Fruit fly (Drosophila melanogaster) whole organism, embryonic: ENCODE results near the gene Ltn1.

Experiments used
- Abd-B ChIP-seq: fragments of 200-800 bp; sonication (Bioruptor generic); optimal IDR thresholded peaks from 2 replicates; lab custom pipeline; 2018; ENCODE audit warnings: missing biosample characterization, mild to moderate bottlenecking, missing genetic modification characterization, moderate library complexity
- CG10267 ChIP-seq: fragments of 200-800 bp; sonication (Bioruptor generic); optimal IDR thresholded peaks from 2 replicates; lab custom pipeline; 2018; ENCODE audit warnings: missing biosample characterization, mild to moderate bottlenecking, missing genetic modification characterization, moderate library complexity
- CG11504 ChIP-seq: fragments of 200-800 bp; sonication (Bioruptor generic); optimal IDR thresholded peaks from 3 replicates; lab custom pipeline; 2019; ENCODE audit warnings: missing biosample characterization, mild to moderate bottlenecking, missing genetic modification characterization, moderate library complexity
- CG12299 ChIP-seq: fragments of 200-800 bp; sonication (Bioruptor generic); optimal IDR thresholded peaks from 2 replicates; lab custom pipeline; 2018; ENCODE audit warnings: missing biosample characterization, mild to moderate bottlenecking, missing genetic modification characterization
- CG12391 ChIP-seq: fragments of 200-800 bp; sonication (Bioruptor generic); optimal IDR thresholded peaks from 3 replicates; lab custom pipeline; 2018; ENCODE audit warnings: missing biosample characterization, mild to moderate bottlenecking, missing genetic modification characterization, moderate library complexity
- CG12659 ChIP-seq: fragments of 200-800 bp; sonication (Bioruptor generic); optimal IDR thresholded peaks from 3 replicates; lab custom pipeline; 2017; ENCODE audit warnings: mild to moderate bottlenecking, missing biosample characterization, missing genetic modification reagents, missing genetic modification characterization
- CG13287 ChIP-seq: fragments of 200-800 bp; sonication (Bioruptor generic); IDR thresholded peaks from 2 replicates; pipeline ENCODE4 v1.3.6; 2022; ENCODE audit warnings: missing biosample characterization, missing genetic modification characterization; ENCODE audit not compliant: partially characterized antibody
- CG13894 ChIP-seq: fragments of 200-800 bp; sonication (Bioruptor generic); optimal IDR thresholded peaks from 3 replicates; lab custom pipeline; 2018; ENCODE audit warnings: missing biosample characterization, mild to moderate bottlenecking, missing genetic modification characterization, moderate library complexity
- CG15073 ChIP-seq: fragments of 200-800 bp; sonication (Bioruptor generic); optimal IDR thresholded peaks from 2 replicates; lab custom pipeline; 2016; ENCODE audit warnings: missing biosample characterization, missing genetic modification characterization
- CG15479 ChIP-seq: fragments of 200-800 bp; sonication (Bioruptor generic); optimal IDR thresholded peaks from 3 replicates; lab custom pipeline; 2019; ENCODE audit warnings: missing biosample characterization, mild to moderate bottlenecking, missing genetic modification characterization, moderate library complexity
- CG15514 ChIP-seq: fragments of 200-800 bp; sonication (Bioruptor generic); optimal IDR thresholded peaks from 3 replicates; lab custom pipeline; 2017; ENCODE audit warnings: missing biosample characterization, missing genetic modification characterization, mild to moderate bottlenecking, moderate library complexity, missing genetic modification reagents
- CG1832 ChIP-seq: fragments of 200-800 bp; sonication (Bioruptor generic); optimal IDR thresholded peaks from 2 replicates; lab custom pipeline; 2017; ENCODE audit warnings: missing biosample characterization, mild to moderate bottlenecking, missing genetic modification characterization, inconsistent platforms
- CG30020 ChIP-seq: fragments of 200-800 bp; optimal IDR thresholded peaks from 2 replicates; lab custom pipeline; 2019; ENCODE audit warnings: missing biosample characterization, mild to moderate bottlenecking, missing genetic modification characterization, moderate library complexity
- CG4617 ChIP-seq: fragments of 200-800 bp; sonication (Bioruptor generic); optimal IDR thresholded peaks from 3 replicates; lab custom pipeline; 2016; ENCODE audit warnings: missing biosample characterization, missing genetic modification characterization, borderline replicate concordance
- CG7372 ChIP-seq: fragments of 200-800 bp; sonication (Bioruptor generic); IDR thresholded peaks from 2 replicates; pipeline ENCODE4 v1.3.6; 2022; ENCODE audit warnings: missing biosample characterization, missing genetic modification characterization
- CG8290 ChIP-seq, 3 experiments: fragments of 200-800 bp; sonication (Bioruptor generic); optimal IDR thresholded peaks; 2 replicates each; lab custom pipeline; 2016 to 2019; ENCODE audit warnings: missing biosample characterization in 3 of 3, missing genetic modification characterization in 3 of 3, mild to moderate bottlenecking in 2 of 3, moderate library complexity in 1 of 3
- CG9932 ChIP-seq: fragments of 200-800 bp; sonication (Bioruptor generic); IDR thresholded peaks from 2 replicates; pipeline ENCODE4 v1.3.6; 2022; ENCODE audit warnings: missing biosample characterization, missing genetic modification characterization
- Deaf1 ChIP-seq: fragments of 200-800 bp; optimal IDR thresholded peaks from 3 replicates; lab custom pipeline; 2019; ENCODE audit warnings: missing biosample characterization, mild to moderate bottlenecking, missing genetic modification characterization, moderate library complexity
- Dfd ChIP-seq, 2 experiments: fragments of >200 bp; optimal IDR thresholded peaks; 2 replicates each; lab custom pipeline; 2017; ENCODE audit warnings: missing biosample characterization in 2 of 2, missing genetic modification characterization in 2 of 2
- E2f2 ChIP-seq: fragments of 200-800 bp; sonication (Bioruptor generic); IDR thresholded peaks from 2 replicates; pipeline ENCODE4 v1.3.6; 2022; ENCODE audit warnings: missing biosample characterization, missing genetic modification characterization
- Fer2 ChIP-seq: fragments of 200-800 bp; sonication (Bioruptor generic); optimal IDR thresholded peaks from 2 replicates; lab custom pipeline; 2018; ENCODE audit warnings: missing biosample characterization, mild to moderate bottlenecking, missing genetic modification characterization, moderate library complexity
- MBD-R2 ChIP-seq: fragments of 200-800 bp; sonication (Bioruptor generic); IDR thresholded peaks from 2 replicates; pipeline ENCODE4 v1.3.6; 2022; ENCODE audit warnings: missing biosample characterization, missing genetic modification characterization
- Myb ChIP-seq: fragments of 200-800 bp; sonication (Bioruptor generic); optimal IDR thresholded peaks from 2 replicates; lab custom pipeline; 2016; ENCODE audit warnings: missing biosample characterization, missing genetic modification characterization
- Nf-YB ChIP-seq: fragments of 200-800 bp; sonication (Bioruptor generic); optimal IDR thresholded peaks from 3 replicates; lab custom pipeline; 2019; ENCODE audit warnings: missing biosample characterization, mild to moderate bottlenecking, missing genetic modification characterization, moderate library complexity
- Pdp1 ChIP-seq, 2 experiments: fragments of 200-800 bp; sonication (Bioruptor generic); optimal IDR thresholded peaks; 3 replicates each; lab custom pipeline; 2016; ENCODE audit warnings: missing biosample characterization in 2 of 2, missing genetic modification characterization in 2 of 2, mild to moderate bottlenecking in 1 of 2, moderate library complexity in 1 of 2
- Ravus ChIP-seq: fragments of 200-800 bp; sonication (Bioruptor generic); IDR thresholded peaks from 2 replicates; pipeline ENCODE4 v1.3.6; 2022; ENCODE audit warnings: missing biosample characterization, missing genetic modification characterization
- Rx ChIP-seq: fragments of 200-800 bp; sonication (Bioruptor generic); IDR thresholded peaks from 2 replicates; pipeline ENCODE4 v1.3.6; 2022; ENCODE audit warnings: missing biosample characterization, missing genetic modification characterization
- Six4 ChIP-seq: fragments of 200-800 bp; sonication (Bioruptor generic); optimal IDR thresholded peaks from 2 replicates; lab custom pipeline; 2016; ENCODE audit warnings: missing biosample characterization, missing genetic modification characterization
- Sox100B ChIP-seq: fragments of 200-800 bp; sonication (Bioruptor generic); optimal IDR thresholded peaks from 3 replicates; lab custom pipeline; 2018; ENCODE audit warnings: missing biosample characterization, mild to moderate bottlenecking, missing genetic modification characterization
- Sry-δ ChIP-seq: fragments of 200-800 bp; sonication (Bioruptor generic); optimal IDR thresholded peaks from 2 replicates; lab custom pipeline; 2016; ENCODE audit warnings: missing biosample characterization, missing genetic modification characterization
- amos ChIP-seq: fragments of 200-800 bp; sonication (Bioruptor generic); IDR thresholded peaks from 2 replicates; pipeline ENCODE4 v1.3.6; 2022; ENCODE audit warnings: missing biosample characterization, missing genetic modification characterization; ENCODE audit not compliant: partially characterized antibody
- cg ChIP-seq: fragments of 200-800 bp; sonication (Bioruptor generic); optimal IDR thresholded peaks from 3 replicates; lab custom pipeline; 2019; ENCODE audit warnings: missing biosample characterization, mild to moderate bottlenecking, missing genetic modification characterization, moderate library complexity
- cwo ChIP-seq: fragments of 200-800 bp; sonication (Bioruptor generic); optimal IDR thresholded peaks from 3 replicates; lab custom pipeline; 2017; ENCODE audit warnings: missing biosample characterization, missing genetic modification characterization, mild to moderate bottlenecking, moderate library complexity, missing genetic modification reagents
- esg ChIP-seq: fragments of 200-800 bp; sonication (Bioruptor generic); conservative IDR thresholded peaks from 2 replicates; pipeline ENCODE4 v1.3.6; 2022; ENCODE audit warnings: missing biosample characterization, missing genetic modification characterization
- fu2 ChIP-seq: fragments of 200-800 bp; sonication (Bioruptor generic); optimal IDR thresholded peaks from 2 replicates; lab custom pipeline; 2016; ENCODE audit warnings: missing biosample characterization, missing genetic modification characterization
- gsb ChIP-seq: fragments of 200-800 bp; sonication (Bioruptor generic); IDR thresholded peaks from 2 replicates; pipeline ENCODE4 v1.3.6; 2022; ENCODE audit warnings: missing biosample characterization, missing genetic modification characterization
- klu ChIP-seq: fragments of 200-800 bp; sonication (Bioruptor generic); IDR thresholded peaks from 2 replicates; pipeline ENCODE4 v1.3.6; 2022; ENCODE audit warnings: missing biosample characterization, missing genetic modification characterization
- lmd ChIP-seq: fragments of 200-800 bp; sonication (Bioruptor generic); IDR thresholded peaks from 2 replicates; pipeline ENCODE4 v1.3.6; 2022; ENCODE audit warnings: missing biosample characterization, missing genetic modification characterization
- luna ChIP-seq: fragments of 200-800 bp; sonication (Bioruptor generic); optimal IDR thresholded peaks from 2 replicates; lab custom pipeline; 2016; ENCODE audit warnings: missing biosample characterization, missing genetic modification characterization
- nerfin-2 ChIP-seq: fragments of 200-800 bp; sonication (Bioruptor generic); IDR thresholded peaks from 2 replicates; pipeline ENCODE4 v1.3.6; 2022; ENCODE audit warnings: missing biosample characterization, missing genetic modification characterization; ENCODE audit not compliant: partially characterized antibody
- org-1 ChIP-seq: fragments of 200-800 bp; sonication (Bioruptor generic); optimal IDR thresholded peaks from 2 replicates; lab custom pipeline; 2017; ENCODE audit warnings: missing biosample characterization, missing genetic modification characterization
- otp ChIP-seq: fragments of 200-800 bp; sonication (Bioruptor generic); IDR thresholded peaks from 3 replicates; pipeline ENCODE4, ENCODE4 v1.3.6; 2022; ENCODE audit warnings: missing biosample characterization, missing genetic modification characterization
- p53 ChIP-seq: fragments of 200-800 bp; sonication (Bioruptor generic); optimal IDR thresholded peaks from 2 replicates; lab custom pipeline; 2016; ENCODE audit warnings: missing biosample characterization, missing genetic modification characterization
- pnt ChIP-seq: fragments of 200-800 bp; sonication (Bioruptor generic); optimal IDR thresholded peaks from 3 replicates; lab custom pipeline; 2016; ENCODE audit warnings: missing biosample characterization, missing genetic modification characterization
- rib ChIP-seq: fragments of 200-800 bp; sonication (Bioruptor generic); IDR thresholded peaks from 2 replicates; pipeline ENCODE4 v1.3.6; 2022; ENCODE audit warnings: missing biosample characterization, missing genetic modification characterization
- toy ChIP-seq: fragments of 200-800 bp; sonication (Bioruptor generic); IDR thresholded peaks from 2 replicates; pipeline ENCODE4 v1.3.6; 2022; ENCODE audit warnings: missing biosample characterization, missing genetic modification characterization
- tx ChIP-seq: fragments of 200-800 bp; sonication (Bioruptor generic); optimal IDR thresholded peaks from 2 replicates; lab custom pipeline; 2016; ENCODE audit warnings: missing biosample characterization, missing genetic modification characterization
- unpg ChIP-seq: fragments of 200-800 bp; sonication (Bioruptor generic); optimal IDR thresholded peaks from 3 replicates; lab custom pipeline; 2018; ENCODE audit warnings: missing biosample characterization, mild to moderate bottlenecking, missing genetic modification characterization, moderate library complexity
- zen ChIP-seq: fragments of 200-800 bp; sonication (Bioruptor generic); optimal IDR thresholded peaks from 3 replicates; lab custom pipeline; 2018; ENCODE audit warnings: missing biosample characterization, mild to moderate bottlenecking, missing genetic modification characterization, moderate library complexity

Ltn1 gene

dm6 chr3L:19598369-19599148 lies 46.5 kb upstream of the Ltn1 start, which contains the start of the genes ash1 and Taf6 (continued):
- TF ChIP-seq unpg (GFP tag; lab: Kevin White, UChicago) (no peak), zen (tag; lab: Kevin White, UChicago) (peak; percentile 12), pnt (no peak), p53 (GFP tag; lab: Kevin White, UChicago) (no peak), Six4 (no peak), Dfd (GFP tag; optimal IDR thresholded peaks at IDR 0.05; lab: Kevin White, UChicago) (no peak), gsb (GFP tag; lab: Robert Waterston, UW) (no peak), Ravus (GFP tag; lab: Robert Waterston, UW) (no peak), CG15479 (GFP tag; lab: Kevin White, UChicago) (peak; percentile 37), nerfin-2 (GFP tag; lab: Robert Waterston, UW) (no peak), Rx (GFP tag; lab: Robert Waterston, UW) (no peak), CG12391 (tag; lab: Kevin White, UChicago) (peak; percentile 56), CG7372 (no peak), CG30020 (peak; percentile 64), CG1832 (no peak), cg (no peak), CG13287 (GFP tag; lab: Robert Waterston, UW) (peak; percentile 73), fu2 (GFP tag; lab: Kevin White, UChicago) (no peak), Sox100B (GFP tag; lab: Kevin White, UChicago) (no peak), amos (GFP tag; lab: Robert Waterston, UW) (peak; percentile 72), Fer2 (tag; lab: Kevin White, UChicago) (no peak), Deaf1 (no peak), CG11504 (tag; lab: Kevin White, UChicago) (peak; percentile 72), CG8290 (GFP tag; optimal IDR thresholded peaks at IDR 0.05; lab: Kevin White, UChicago) (no peak), CG8290 (tag; optimal IDR thresholded peaks at IDR 0.05; lab: Kevin White, UChicago) (no peak), CG10267 (peak; percentile 57), luna (no peak), CG12659 (GFP tag; lab: Kevin White, UChicago) (peak; percentile 79), lmd (GFP tag; lab: Robert Waterston, UW) (no peak), CG15073 (GFP tag; lab: Kevin White, UChicago) (no peak), Abd-B (GFP tag; lab: Kevin White, UChicago) (peak; percentile 84), esg (GFP tag; lab: Robert Waterston, UW) (no peak), toy (GFP tag; lab: Robert Waterston, UW) (no peak), MBD-R2 (peak; percentile 48), Pdp1 (GFP tag; optimal IDR thresholded peaks at IDR 0.05; lab: Kevin White, UChicago) (peak in 1 of 2 experiments; percentile 75), E2f2 (GFP tag; lab: Robert Waterston, UW) (peak; percentile 12; the same call in 1 of the 2 replicates), CG4617 (peak; percentile 67), org-1 (GFP tag; lab: Kevin White, UChicago) (no peak), klu (GFP tag; lab: Robert Waterston, UW) (no peak), CG13894 (tag; lab: Kevin White, UChicago) (no peak), Nf-YB (GFP tag; lab: Kevin White, UChicago) (no peak), CG15514 (GFP tag; lab: Kevin White, UChicago) (peak; percentile 25), rib (GFP tag; lab: Robert Waterston, UW) (no peak), Sry-δ (peak; percentile 59), CG12299 (tag; lab: Kevin White, UChicago) (no peak), Myb (GFP tag; lab: Kevin White, UChicago) (no peak), cwo (GFP tag; lab: Kevin White, UChicago) (no peak), tx (GFP tag; lab: Kevin White, UChicago) (no peak), otp (GFP tag; lab: Robert Waterston, UW) (no peak), CG9932 (GFP tag; lab: Robert Waterston, UW) (no peak; the same call in 1 of the 2 replicates)
